Worm (Caenorhabditis elegans) whole organism, L3 larva: ENCODE data around the gene B0410.1.

Experiments
- R02D3.7 ChIP-seq: fragments of 150-350 bp; optimal IDR thresholded peaks from 2 replicates; lab custom pipeline; 2014; ENCODE audit warnings: missing biosample characterization, missing genetic modification characterization
- nhr-11 ChIP-seq: fragments of 150-350 bp; optimal IDR thresholded peaks from 2 replicates; lab custom pipeline; 2014; ENCODE audit warnings: missing biosample characterization, missing genetic modification characterization

- TF ChIP-seq nhr-11 (tag; lab: Kevin White, UChicago) = no peak
- no peak for TF ChIP-seq R02D3.7 (tag; lab: Kevin White, UChicago)
Observed at ce11 chrX:2891141-2891739, 3.1 kb upstream of the B0410.1 start, which contains the start of gene B0410.3.
